Worm (Caenorhabditis elegans) whole organism, mixed stage, embryonic: ENCODE data around the gene nspf-2.
A peak's percentile ranks its signal among the peaks of the same experiment; 100 is the strongest.

Experiments used
- bed-3 ChIP-seq: fragments of 200-800 bp; sonication (Bioruptor generic); optimal IDR thresholded peaks from 3 replicates; lab custom pipeline; 2018; ENCODE audit warnings: mild to moderate bottlenecking, missing genetic modification characterization, moderate library complexity, missing compliant biosample characterization
- blmp-1 ChIP-seq: fragments of 150-350 bp; optimal IDR thresholded peaks from 2 replicates; lab custom pipeline; 2014; ENCODE audit warnings: missing biosample characterization, missing genetic modification characterization
- ceh-39 ChIP-seq: fragments of 150-350 bp; optimal IDR thresholded peaks from 2 replicates; lab custom pipeline; 2014; ENCODE audit warnings: missing biosample characterization, missing genetic modification characterization
- ceh-83 ChIP-seq: fragments of 200-800 bp; sonication (Bioruptor generic); optimal IDR thresholded peaks from 2 replicates; lab custom pipeline; 2018; ENCODE audit warnings: mild to moderate bottlenecking, missing genetic modification characterization, missing compliant biosample characterization
- ces-1 ChIP-seq: fragments of 150-350 bp; optimal IDR thresholded peaks from 2 replicates; lab custom pipeline; 2014; ENCODE audit warnings: missing biosample characterization, missing genetic modification reagents, missing genetic modification characterization
- cnd-1 ChIP-seq: fragments of 200-800 bp; sonication (Bioruptor generic); optimal IDR thresholded peaks from 2 replicates; lab custom pipeline; 2018; ENCODE audit warnings: mild to moderate bottlenecking, missing genetic modification characterization, missing compliant biosample characterization
- drap-1 ChIP-seq: fragments of 200-800 bp; sonication (Bioruptor generic); optimal IDR thresholded peaks from 3 replicates; lab custom pipeline; 2018; ENCODE audit warnings: mild to moderate bottlenecking, missing genetic modification characterization, missing compliant biosample characterization
- elt-1 ChIP-seq: sonication (generic microtip); optimal IDR thresholded peaks from 2 replicates; lab custom pipeline; 2017; ENCODE audit warnings: missing genetic modification characterization, mild to moderate bottlenecking, missing compliant biosample characterization, antibody characterized with exemption, moderate library complexity, borderline replicate concordance; ENCODE audit not compliant: insufficient read depth
- flh-1 ChIP-seq: fragments of 200-800 bp; sonication (Bioruptor generic); optimal IDR thresholded peaks from 2 replicates; lab custom pipeline; 2018; ENCODE audit warnings: mild to moderate bottlenecking, missing genetic modification characterization, moderate library complexity, missing compliant biosample characterization
- ham-2 ChIP-seq: fragments of 200-800 bp; sonication (Bioruptor generic); optimal IDR thresholded peaks from 2 replicates; lab custom pipeline; 2018; ENCODE audit warnings: mild to moderate bottlenecking, missing genetic modification characterization, missing compliant biosample characterization
- hlh-1 ChIP-seq: fragments of 150-350 bp; optimal IDR thresholded peaks from 2 replicates; lab custom pipeline; 2014; ENCODE audit warnings: missing biosample characterization, missing genetic modification reagents, missing genetic modification characterization
- lin-13 ChIP-seq: fragments of 150-350 bp; optimal IDR thresholded peaks from 2 replicates; lab custom pipeline; 2014; ENCODE audit warnings: missing biosample characterization, missing genetic modification characterization
- lin-32 ChIP-seq: fragments of 200-800 bp; sonication (Bioruptor generic); optimal IDR thresholded peaks from 2 replicates; lab custom pipeline; 2018; ENCODE audit warnings: mild to moderate bottlenecking, missing genetic modification characterization, missing compliant biosample characterization
- mab-5 ChIP-seq: fragments of 150-350 bp; optimal IDR thresholded peaks from 2 replicates; lab custom pipeline; 2014; ENCODE audit warnings: missing biosample characterization, missing genetic modification characterization
- mep-1 ChIP-seq: fragments of 150-350 bp; optimal IDR thresholded peaks from 2 replicates; lab custom pipeline; 2017; ENCODE audit warnings: missing biosample characterization, missing genetic modification reagents, missing genetic modification characterization, inconsistent platforms
- mls-2 ChIP-seq: sonication (generic microtip); optimal IDR thresholded peaks from 2 replicates; lab custom pipeline; 2016; ENCODE audit warnings: mild to moderate bottlenecking, missing genetic modification characterization, moderate library complexity, missing compliant biosample characterization
- nhr-12 ChIP-seq: fragments of 150-350 bp; optimal IDR thresholded peaks from 2 replicates; lab custom pipeline; 2014; ENCODE audit warnings: missing biosample characterization, missing genetic modification characterization
- nhr-2 ChIP-seq: fragments of 150-350 bp; optimal IDR thresholded peaks from 2 replicates; lab custom pipeline; 2014; ENCODE audit warnings: missing biosample characterization, missing genetic modification characterization
- nhr-28 ChIP-seq: fragments of 150-350 bp; optimal IDR thresholded peaks from 2 replicates; lab custom pipeline; 2014; ENCODE audit warnings: missing biosample characterization, missing genetic modification characterization
- nhr-76 ChIP-seq: sonication (generic microtip); optimal IDR thresholded peaks from 2 replicates; lab custom pipeline; 2017; ENCODE audit warnings: missing biosample characterization, missing genetic modification characterization
- pha-4 ChIP-seq: fragments of 150-350 bp; optimal IDR thresholded peaks from 2 replicates; lab custom pipeline; 2018; ENCODE audit warnings: missing biosample characterization, missing genetic modification reagents, missing genetic modification characterization
- sem-2 ChIP-seq: fragments of 200-800 bp; sonication (Bioruptor generic); optimal IDR thresholded peaks from 2 replicates; lab custom pipeline; 2018; ENCODE audit warnings: mild to moderate bottlenecking, missing genetic modification characterization, missing compliant biosample characterization
- snpc-4 ChIP-seq: fragments of 150-350 bp; optimal IDR thresholded peaks from 2 replicates; lab custom pipeline; 2014; ENCODE audit warnings: missing biosample characterization, missing genetic modification characterization
- sptf-1 ChIP-seq: sonication (generic microtip); optimal IDR thresholded peaks from 2 replicates; lab custom pipeline; 2017; ENCODE audit warnings: mild to moderate bottlenecking, missing genetic modification characterization, moderate library complexity, missing compliant biosample characterization
- tbx-8 ChIP-seq: fragments of 200-800 bp; sonication (Bioruptor generic); optimal IDR thresholded peaks from 2 replicates; lab custom pipeline; 2018; ENCODE audit warnings: mild to moderate bottlenecking, missing genetic modification characterization, moderate library complexity, missing compliant biosample characterization
- unc-120 ChIP-seq: sonication (generic microtip); optimal IDR thresholded peaks from 2 replicates; lab custom pipeline; 2017; ENCODE audit warnings: missing genetic modification characterization, missing compliant biosample characterization; ENCODE audit not compliant: poor library complexity, severe bottlenecking
- unc-39 ChIP-seq: fragments of 150-350 bp; optimal IDR thresholded peaks from 2 replicates; lab custom pipeline; 2014; ENCODE audit warnings: missing biosample characterization, missing genetic modification characterization
- unc-62 ChIP-seq: fragments of 150-350 bp; optimal IDR thresholded peaks from 2 replicates; lab custom pipeline; 2014; ENCODE audit warnings: missing biosample characterization, missing genetic modification reagents, missing genetic modification characterization
- zip-8 ChIP-seq: fragments of 150-350 bp; optimal IDR thresholded peaks from 2 replicates; lab custom pipeline; 2014; ENCODE audit warnings: missing biosample characterization, missing genetic modification characterization
- ztf-11 ChIP-seq: fragments of 150-350 bp; optimal IDR thresholded peaks from 2 replicates; lab custom pipeline; 2014; ENCODE audit warnings: missing biosample characterization, missing genetic modification characterization

Gene nspf-2

ce11 chrII:2686985-2687675 is 1.6 kb upstream of the nspf-2 start, which contains the start of the genes sup-9 and nspf-1:
Gene sup-9 (minus strand): TSS chrII:2687027.
Gene nspf-1 (plus strand): TSS chrII:2687625.
- no peak for TF ChIP-seq ham-2 (GFP tag; lab: Kevin White, UChicago)
- no peak for TF ChIP-seq ceh-83 (GFP tag; lab: Kevin White, UChicago)
- peak; percentile 34 for TF ChIP-seq hlh-1 (tag; lab: Kevin White, UChicago)
- TF ChIP-seq unc-120 (tag; lab: Kevin White, UChicago): peak; percentile 48
- TF ChIP-seq ztf-11: no peak
- no peak for TF ChIP-seq zip-8 (tag; lab: Kevin White, UChicago)
- peak; percentile 65 for TF ChIP-seq unc-62 (GFP tag; lab: Kevin White, UChicago)
- peak; percentile 15 for TF ChIP-seq ces-1 (GFP tag; lab: Kevin White, UChicago)
- TF ChIP-seq sem-2 (GFP tag; lab: Kevin White, UChicago): no peak
- TF ChIP-seq pha-4 (tag; lab: Kevin White, UChicago): no peak
- TF ChIP-seq nhr-76 (tag; lab: Kevin White, UChicago): no peak
- no peak for TF ChIP-seq elt-1 (tag; lab: Kevin White, UChicago)
- no peak for TF ChIP-seq mab-5 (tag; lab: Kevin White, UChicago)

- TF ChIP-seq bed-3 (GFP tag; lab: Kevin White, UChicago): no peak
- TF ChIP-seq flh-1 (GFP tag; lab: Kevin White, UChicago): no peak
Measured at ce11 chrII:2690080-2690479, 1.4 kb downstream of the nspf-2 start, which contains the start of gene nspf-3. Gene nspf-3 (minus strand): TSS chrII:2690180.

ce11 chrII:2692476-2692875 is 3.8 kb downstream of the nspf-2 start, which contains the start of gene set-11:
Gene set-11 (minus strand): TSS chrII:2692576.
- no peak for TF ChIP-seq unc-62 (GFP tag; lab: Kevin White, UChicago)
- no peak for TF ChIP-seq mls-2
- no peak for TF ChIP-seq bed-3 (GFP tag; lab: Kevin White, UChicago)
- TF ChIP-seq ceh-83 (GFP tag; lab: Kevin White, UChicago): no peak
- no peak for TF ChIP-seq hlh-1 (tag; lab: Kevin White, UChicago)
- TF ChIP-seq tbx-8 (GFP tag; lab: Kevin White, UChicago): no peak
- TF ChIP-seq cnd-1 (tag; lab: Kevin White, UChicago): no peak
- TF ChIP-seq nhr-2 (tag; lab: Kevin White, UChicago): no peak
- no peak for TF ChIP-seq blmp-1 (tag; lab: Kevin White, UChicago)
- no peak for TF ChIP-seq sem-2 (GFP tag; lab: Kevin White, UChicago)
- TF ChIP-seq zip-8 (tag; lab: Kevin White, UChicago): no peak
- no peak for TF ChIP-seq lin-13 (tag; lab: Kevin White, UChicago)
- TF ChIP-seq nhr-76 (tag; lab: Kevin White, UChicago): no peak
- no peak for TF ChIP-seq lin-32 (GFP tag; lab: Kevin White, UChicago)

ce11 chrII:2695079-2695478 is 6.4 kb downstream of the nspf-2 start:
- TF ChIP-seq unc-39 (tag; lab: Kevin White, UChicago): no peak
- peak; percentile 18 for TF ChIP-seq ces-1 (GFP tag; lab: Kevin White, UChicago)
- TF ChIP-seq unc-120 (tag; lab: Kevin White, UChicago): no peak
- TF ChIP-seq sptf-1 (tag; lab: Kevin White, UChicago): no peak

- no peak for TF ChIP-seq unc-39 (tag; lab: Kevin White, UChicago)
- TF ChIP-seq blmp-1 (tag; lab: Kevin White, UChicago): no peak
- TF ChIP-seq ces-1 (GFP tag; lab: Kevin White, UChicago): no peak
- TF ChIP-seq nhr-12 (tag; lab: Kevin White, UChicago): no peak
- no peak for TF ChIP-seq nhr-28 (tag; lab: Kevin White, UChicago)
- TF ChIP-seq drap-1: no peak
- TF ChIP-seq tbx-8 (GFP tag; lab: Kevin White, UChicago): no peak
- TF ChIP-seq unc-62 (GFP tag; lab: Kevin White, UChicago): no peak
- no peak for TF ChIP-seq hlh-1 (tag; lab: Kevin White, UChicago)
- TF ChIP-seq ztf-11: no peak
- TF ChIP-seq bed-3 (GFP tag; lab: Kevin White, UChicago): no peak
- TF ChIP-seq mls-2: no peak
- no peak for TF ChIP-seq mep-1 (tag; lab: Kevin White, UChicago)
- TF ChIP-seq snpc-4 (tag; lab: Kevin White, UChicago): no peak
- TF ChIP-seq sptf-1 (tag; lab: Kevin White, UChicago): no peak
- TF ChIP-seq mab-5 (tag; lab: Kevin White, UChicago): no peak
- no peak for TF ChIP-seq ceh-39
Measured at ce11 chrII:2698378-2698777, 9.7 kb downstream of the nspf-2 start, which contains the start of gene sri-62. Gene sri-62 (minus strand): TSS chrII:2698478.
